Worm (Caenorhabditis elegans) whole organism, L1 larva: Measurements from ENCODE around the gene mog-4.

ENCODE experiments used
- ceh-82 ChIP-seq, 3 experiments: fragments of 150-350 bp in 1 of 3; sonication (generic microtip) in 2 of 3; optimal IDR thresholded peaks; 2 replicates each; lab custom pipeline; 2014 to 2017; ENCODE audit warnings: missing biosample characterization in 3 of 3, missing genetic modification characterization in 3 of 3
- jun-1 ChIP-seq: fragments of 150-350 bp; optimal IDR thresholded peaks from 2 replicates; lab custom pipeline; 2014; ENCODE audit warnings: missing biosample characterization, missing genetic modification reagents, missing genetic modification characterization
- mep-1 ChIP-seq: fragments of 150-350 bp; optimal IDR thresholded peaks from 2 replicates; lab custom pipeline; 2014; ENCODE audit warnings: missing biosample characterization, missing genetic modification characterization
- nhr-12 ChIP-seq: sonication (generic microtip); optimal IDR thresholded peaks from 2 replicates; lab custom pipeline; 2017; ENCODE audit warnings: missing biosample characterization, missing genetic modification characterization
- nhr-19 ChIP-seq: fragments of 200-800 bp; sonication (Bioruptor generic); conservative IDR thresholded peaks from 2 replicates; pipeline ENCODE4 v1.3.6; 2022; ENCODE audit warnings: missing genetic modification characterization, missing compliant biosample characterization
- nhr-71 ChIP-seq: sonication (generic microtip); optimal IDR thresholded peaks from 2 replicates; lab custom pipeline; 2016; ENCODE audit warnings: mild to moderate bottlenecking, missing genetic modification characterization, moderate library complexity, missing compliant biosample characterization
- pag-3 ChIP-seq: sonication (generic microtip); optimal IDR thresholded peaks from 2 replicates; lab custom pipeline; 2017; ENCODE audit warnings: missing genetic modification characterization, mild to moderate bottlenecking, missing compliant biosample characterization, antibody characterized with exemption, borderline replicate concordance; ENCODE audit not compliant: insufficient read depth

ce11 chrII:14555019-14555418 lies 6.4 kb downstream of the mog-4 start:
- TF ChIP-seq pag-3 (tag; lab: Kevin White, UChicago) (no peak), ceh-82 (tag; optimal IDR thresholded peaks at IDR 0.05; lab: Kevin White, UChicago) (no peak), mep-1 (tag; lab: Kevin White, UChicago) (no peak), nhr-12 (tag; lab: Kevin White, UChicago) (no peak), nhr-71 (tag; lab: Kevin White, UChicago) (no peak), jun-1 (tag; lab: Kevin White, UChicago) (no peak), nhr-19 (no peak)
